Fruit fly (Drosophila melanogaster) whole organism, prepupa: ENCODE results near the gene CG13810.

Source experiments
- CG10631 ChIP-seq: fragments of 200-800 bp; sonication (Bioruptor generic); optimal IDR thresholded peaks from 2 replicates; lab custom pipeline; 2016; ENCODE audit warnings: missing biosample characterization, missing genetic modification characterization
- CG11294 ChIP-seq: fragments of 200-800 bp; sonication (Bioruptor generic); IDR thresholded peaks from 2 replicates; pipeline ENCODE4 v1.3.6; 2022; ENCODE audit warnings: missing biosample characterization, missing genetic modification characterization
- CG11762 ChIP-seq: fragments of 200-800 bp; sonication (Bioruptor generic); optimal IDR thresholded peaks from 3 replicates; lab custom pipeline; 2016; ENCODE audit warnings: missing biosample characterization, missing genetic modification characterization; ENCODE audit not compliant: insufficient read depth
- CG15336 ChIP-seq: fragments of 200-800 bp; sonication (Bioruptor generic); IDR thresholded peaks from 2 replicates; pipeline ENCODE4 v1.3.6; 2022; ENCODE audit warnings: missing biosample characterization, missing genetic modification characterization
- CG1621 ChIP-seq: fragments of 200-800 bp; sonication (Bioruptor generic); optimal IDR thresholded peaks from 3 replicates; lab custom pipeline; 2018; ENCODE audit warnings: missing biosample characterization, mild to moderate bottlenecking, missing genetic modification characterization
- CG16779 ChIP-seq: fragments of 200-800 bp; sonication (Bioruptor generic); optimal IDR thresholded peaks from 3 replicates; lab custom pipeline; 2017; ENCODE audit warnings: missing biosample characterization, mild to moderate bottlenecking, missing genetic modification characterization
- CG31627 ChIP-seq: fragments of 200-800 bp; sonication (Bioruptor generic); optimal IDR thresholded peaks from 3 replicates; lab custom pipeline; 2016; ENCODE audit warnings: missing biosample characterization, missing genetic modification characterization
- CG32006 ChIP-seq: fragments of 200-800 bp; sonication (Bioruptor generic); optimal IDR thresholded peaks from 3 replicates; lab custom pipeline; 2017; ENCODE audit warnings: missing biosample characterization, mild to moderate bottlenecking, missing genetic modification characterization
- CG3919 ChIP-seq: fragments of 200-800 bp; sonication (Bioruptor generic); optimal IDR thresholded peaks from 3 replicates; lab custom pipeline; 2016; ENCODE audit warnings: missing biosample characterization, missing genetic modification characterization
- CG6163 ChIP-seq: fragments of 200-800 bp; sonication (Bioruptor generic); IDR thresholded peaks from 3 replicates; pipeline ENCODE4 v1.3.6; 2022; ENCODE audit warnings: missing biosample characterization, missing genetic modification characterization
- CG6276 ChIP-seq: fragments of 200-800 bp; sonication (Bioruptor generic); optimal IDR thresholded peaks from 2 replicates; lab custom pipeline; 2017; ENCODE audit warnings: missing biosample characterization, mild to moderate bottlenecking, missing genetic modification characterization
- CG6792 ChIP-seq: fragments of 200-800 bp; sonication (Bioruptor generic); optimal IDR thresholded peaks from 3 replicates; lab custom pipeline; 2016; ENCODE audit warnings: missing biosample characterization, missing genetic modification characterization
- CG6854 ChIP-seq: fragments of 200-800 bp; sonication (Bioruptor generic); optimal IDR thresholded peaks from 2 replicates; lab custom pipeline; 2017; ENCODE audit warnings: missing biosample characterization, mild to moderate bottlenecking, missing genetic modification characterization
- CG8119 ChIP-seq: fragments of 200-800 bp; sonication (Bioruptor generic); IDR thresholded peaks from 3 replicates; pipeline ENCODE4 v1.3.6; 2022; ENCODE audit warnings: missing biosample characterization, missing genetic modification characterization
- Eip75B ChIP-seq: fragments of 200-800 bp; sonication (Bioruptor generic); optimal IDR thresholded peaks from 3 replicates; lab custom pipeline; 2016; ENCODE audit warnings: missing biosample characterization, missing genetic modification characterization
- Eip78C ChIP-seq: fragments of 200-800 bp; sonication (Bioruptor generic); peaks from one replicate; lab custom pipeline; 2016; ENCODE audit warnings: missing biosample characterization, missing genetic modification characterization
- Ets96B ChIP-seq: fragments of 200-800 bp; optimal IDR thresholded peaks from 2 replicates; lab custom pipeline; 2019; ENCODE audit warnings: missing biosample characterization, mild to moderate bottlenecking, missing genetic modification characterization, moderate library complexity
- Gug ChIP-seq: fragments of 200-800 bp; sonication (Bioruptor generic); IDR thresholded peaks from 2 replicates; pipeline ENCODE4 v1.3.6; 2022; ENCODE audit warnings: missing biosample characterization, missing genetic modification characterization
- Hr38 ChIP-seq: sonication (Bioruptor generic); optimal IDR thresholded peaks from 2 replicates; lab custom pipeline; 2016; ENCODE audit warnings: missing biosample characterization, missing genetic modification characterization
- Hr39 ChIP-seq: fragments of 200-800 bp; sonication (Bioruptor generic); optimal IDR thresholded peaks from 2 replicates; lab custom pipeline; 2016; ENCODE audit warnings: missing biosample characterization, missing genetic modification characterization
- Hr4 ChIP-seq: fragments of 200-800 bp; sonication (Bioruptor generic); optimal IDR thresholded peaks from 3 replicates; lab custom pipeline; 2016; ENCODE audit warnings: missing biosample characterization, missing genetic modification characterization
- Lpt ChIP-seq: fragments of 200-800 bp; sonication (Bioruptor generic); optimal IDR thresholded peaks from 3 replicates; lab custom pipeline; 2016; ENCODE audit warnings: missing biosample characterization, missing genetic modification characterization
- Met ChIP-seq: fragments of 200-800 bp; sonication (Bioruptor generic); optimal IDR thresholded peaks from 3 replicates; lab custom pipeline; 2016; ENCODE audit warnings: missing biosample characterization, missing genetic modification characterization
- OdsH ChIP-seq: fragments of 200-800 bp; sonication (Bioruptor generic); optimal IDR thresholded peaks from 3 replicates; lab custom pipeline; 2016; ENCODE audit warnings: missing biosample characterization, missing genetic modification characterization
- Smox ChIP-seq: fragments of 200-800 bp; sonication (Bioruptor generic); optimal IDR thresholded peaks from 3 replicates; lab custom pipeline; 2016; ENCODE audit warnings: missing biosample characterization, missing genetic modification characterization
- Sox102F ChIP-seq: fragments of 200-800 bp; sonication (Bioruptor generic); optimal IDR thresholded peaks from 2 replicates; lab custom pipeline; 2016; ENCODE audit warnings: missing biosample characterization, mild to moderate bottlenecking, missing genetic modification characterization
- Sox14 ChIP-seq: fragments of 200-800 bp; sonication (Bioruptor generic); optimal IDR thresholded peaks from 3 replicates; lab custom pipeline; 2016; ENCODE audit warnings: missing biosample characterization, missing genetic modification characterization
- Sox15 ChIP-seq: fragments of 200-800 bp; sonication (Bioruptor generic); optimal IDR thresholded peaks from 3 replicates; lab custom pipeline; 2016; ENCODE audit warnings: missing biosample characterization, missing genetic modification characterization
- achi ChIP-seq: fragments of 200-800 bp; sonication (Bioruptor generic); optimal IDR thresholded peaks from 3 replicates; lab custom pipeline; 2016; ENCODE audit warnings: missing biosample characterization, missing genetic modification characterization
- cyc ChIP-seq: fragments of 200-800 bp; sonication (Bioruptor generic); optimal IDR thresholded peaks from 3 replicates; lab custom pipeline; 2016; ENCODE audit warnings: missing biosample characterization, missing genetic modification characterization
- dac ChIP-seq: fragments of 200-800 bp; sonication (Bioruptor generic); optimal IDR thresholded peaks from 2 replicates; lab custom pipeline; 2017; ENCODE audit warnings: missing biosample characterization, mild to moderate bottlenecking, missing genetic modification characterization
- eg ChIP-seq: fragments of 200-800 bp; sonication (Bioruptor generic); IDR thresholded peaks from 3 replicates; pipeline ENCODE4 v1.3.6; 2022; ENCODE audit warnings: missing biosample characterization, missing genetic modification characterization
- esn ChIP-seq: fragments of 200-800 bp; sonication (Bioruptor generic); optimal IDR thresholded peaks from 2 replicates; lab custom pipeline; 2016; ENCODE audit warnings: missing biosample characterization, mild to moderate bottlenecking, missing genetic modification characterization, moderate library complexity
- fd85E ChIP-seq: fragments of 200-800 bp; sonication (Bioruptor generic); optimal IDR thresholded peaks from 3 replicates; lab custom pipeline; 2016; ENCODE audit warnings: missing biosample characterization, missing genetic modification characterization
- fkh ChIP-seq: fragments of 200-800 bp; sonication (Bioruptor generic); optimal IDR thresholded peaks from 3 replicates; lab custom pipeline; 2017; ENCODE audit warnings: missing biosample characterization, mild to moderate bottlenecking, missing genetic modification characterization, moderate library complexity
- lz ChIP-seq: fragments of 200-800 bp; sonication (Bioruptor generic); optimal IDR thresholded peaks from 3 replicates; lab custom pipeline; 2016; ENCODE audit warnings: missing biosample characterization, missing genetic modification characterization
- net ChIP-seq: fragments of 200-800 bp; sonication (Bioruptor generic); optimal IDR thresholded peaks from 3 replicates; lab custom pipeline; 2016; ENCODE audit warnings: missing biosample characterization, missing genetic modification characterization
- pdm3 ChIP-seq: fragments of 200-800 bp; sonication (Bioruptor generic); optimal IDR thresholded peaks from 3 replicates; lab custom pipeline; 2016; ENCODE audit warnings: missing biosample characterization, missing genetic modification characterization
- salr ChIP-seq, 2 experiments: fragments of 200-800 bp; sonication (Bioruptor generic); optimal IDR thresholded peaks; 3 replicates each; lab custom pipeline; 2016 to 2018; ENCODE audit warnings: missing biosample characterization in 2 of 2, missing genetic modification characterization in 2 of 2, mild to moderate bottlenecking in 1 of 2
- spab ChIP-seq: fragments of 200-800 bp; sonication (Bioruptor generic); optimal IDR thresholded peaks from 2 replicates; lab custom pipeline; 2017; ENCODE audit warnings: missing biosample characterization, mild to moderate bottlenecking, missing genetic modification characterization, missing genetic modification reagents
- svp ChIP-seq: fragments of 200-800 bp; sonication (Bioruptor generic); peaks from one replicate; lab custom pipeline; 2016; ENCODE audit warnings: missing biosample characterization, missing genetic modification characterization
- topi ChIP-seq: fragments of 200-800 bp; sonication (Bioruptor generic); optimal IDR thresholded peaks from 3 replicates; lab custom pipeline; 2016; ENCODE audit warnings: missing biosample characterization, missing genetic modification characterization

CG13810 gene

dm6 chr3L:2152730-2153129 is 33.0 kb upstream of the CG13810 start (continued):
- no peak for TF ChIP-seq CG11294 (GFP tag; lab: Robert Waterston, UW)
- TF ChIP-seq CG11762 (GFP tag; lab: Kevin White, UChicago): no peak
- no peak for TF ChIP-seq CG16779 (tag; lab: Kevin White, UChicago)
- peak; percentile 46 for TF ChIP-seq Hr4 (GFP tag; lab: Kevin White, UChicago)
- TF ChIP-seq Ets96B (tag; lab: Kevin White, UChicago): peak; percentile 19
- peak; percentile 50 for TF ChIP-seq CG15336 (GFP tag; lab: Robert Waterston, UW)
- TF ChIP-seq cyc (GFP tag; lab: Kevin White, UChicago): peak; percentile 31
- TF ChIP-seq achi (GFP tag; lab: Kevin White, UChicago): peak; percentile 23
- TF ChIP-seq salr (GFP tag; optimal IDR thresholded peaks at IDR 0.05; lab: Kevin White, UChicago): peak; percentile 12 to 40
- TF ChIP-seq CG1621 (tag; lab: Kevin White, UChicago): peak; percentile 3
- no peak for TF ChIP-seq spab (GFP tag; lab: Kevin White, UChicago)
- peak; percentile 39 for TF ChIP-seq Sox14 (GFP tag; lab: Kevin White, UChicago)
- TF ChIP-seq fd85E: no peak
- peak; percentile 59 for TF ChIP-seq Sox102F (GFP tag; lab: Kevin White, UChicago)
- TF ChIP-seq Sox15 (GFP tag; lab: Kevin White, UChicago): peak; percentile 25

dm6 chr3L:2157427-2157931 is 28.3 kb upstream of the CG13810 start:
- TF ChIP-seq Eip75B (GFP tag; lab: Kevin White, UChicago) (peak; percentile 34), spab (GFP tag; lab: Kevin White, UChicago) (no peak), CG15336 (GFP tag; lab: Robert Waterston, UW) (no peak), eg (GFP tag; lab: Robert Waterston, UW) (0 out of 3 replicates have a peak, but pooled peaks have one; percentile 54), CG6854 (GFP tag; lab: Kevin White, UChicago) (no peak), OdsH (GFP tag; lab: Kevin White, UChicago) (no peak)

dm6 chr3L:2158689-2159310 is 26.9 kb upstream of the CG13810 start:
- TF ChIP-seq Eip78C (GFP tag; lab: Kevin White, UChicago): peak; percentile 70
- peak; percentile 3 for TF ChIP-seq CG6792 (GFP tag; lab: Kevin White, UChicago)
- peak; percentile 1 for TF ChIP-seq OdsH (GFP tag; lab: Kevin White, UChicago)
- peak; percentile 61; the same call in 1 of the 3 replicates for TF ChIP-seq CG6163 (GFP tag; lab: Robert Waterston, UW)
- peak; percentile 69 for TF ChIP-seq CG32006 (GFP tag; lab: Kevin White, UChicago)
- no peak for TF ChIP-seq Sox102F (GFP tag; lab: Kevin White, UChicago)
- TF ChIP-seq net (GFP tag; lab: Kevin White, UChicago): peak; percentile 3
- TF ChIP-seq Smox (GFP tag; lab: Kevin White, UChicago): no peak
- TF ChIP-seq CG10631 (GFP tag; lab: Kevin White, UChicago): peak; percentile 20
- TF ChIP-seq lz: peak; percentile 18
- TF ChIP-seq Hr39: peak; percentile 21
- peak; percentile 50; the same call in 1 of the 2 replicates for TF ChIP-seq CG15336 (GFP tag; lab: Robert Waterston, UW)
- TF ChIP-seq dac: peak; percentile 32
- peak; percentile 56 for TF ChIP-seq Hr4 (GFP tag; lab: Kevin White, UChicago)
- no peak for TF ChIP-seq fkh (GFP tag; lab: Kevin White, UChicago)
- no peak for TF ChIP-seq Hr38 (GFP tag; lab: Kevin White, UChicago)
- TF ChIP-seq CG31627 (GFP tag; lab: Kevin White, UChicago): no peak
- peak; percentile 22 for TF ChIP-seq CG3919 (GFP tag; lab: Kevin White, UChicago)
- peak; percentile 8 for TF ChIP-seq Met (GFP tag; lab: Kevin White, UChicago)
- no peak for TF ChIP-seq Lpt
- no peak for TF ChIP-seq CG6276 (GFP tag; lab: Kevin White, UChicago)
- peak; percentile 13 for TF ChIP-seq topi (GFP tag; lab: Kevin White, UChicago)
- TF ChIP-seq eg (GFP tag; lab: Robert Waterston, UW): peak; percentile 69
- TF ChIP-seq svp (GFP tag; lab: Kevin White, UChicago): peak; percentile 55
- no peak for TF ChIP-seq CG11762 (GFP tag; lab: Kevin White, UChicago)
- peak; percentile 6 for TF ChIP-seq esn (GFP tag; lab: Kevin White, UChicago)
- 0 out of 2 replicates have a peak, but pooled peaks have one; percentile 22 for TF ChIP-seq Gug (GFP tag; lab: Robert Waterston, UW)
- TF ChIP-seq fd85E: no peak
- TF ChIP-seq pdm3 (GFP tag; lab: Kevin White, UChicago): peak; percentile 34
- peak; percentile 67 for TF ChIP-seq CG8119 (GFP tag; lab: Robert Waterston, UW)
